Worm (Caenorhabditis elegans): ENCODE results near the gene kmo-1.
"Not testable (repeated sequence)": the region's sequence is repeated elsewhere in the genome, so short reads cannot be mapped to it uniquely, and the experiment has no call there.

The kmo-1 gene

ce11 chrV:12025683-12026082 is 44.6 kb downstream of the kmo-1 start:
- TF ChIP-seq zag-1 (tag; optimal IDR thresholded peaks at IDR 0.05) (peak; percentile 46), unc-55 (GFP tag; optimal IDR thresholded peaks at IDR 0.05) (peak; percentile 7), ztf-1 (GFP tag; conservative IDR thresholded peaks at IDR 0.05) (no peak), nhr-129 (tag; optimal IDR thresholded peaks at IDR 0.05) (peak; percentile 34), sma-9 (GFP tag; optimal IDR thresholded peaks at IDR 0.05) (peak; percentile 42), sma-9 (tag; optimal IDR thresholded peaks at IDR 0.05) (no peak), sma-3 (GFP tag; optimal IDR thresholded peaks at IDR 0.05) (no peak), elt-3 (tag; optimal IDR thresholded peaks at IDR 0.05) (no peak), nhr-12 (tag; optimal IDR thresholded peaks at IDR 0.05) (no peak), C34F6.9 (tag; optimal IDR thresholded peaks at IDR 0.05) (peak; percentile 58), lsy-2 (tag; optimal IDR thresholded peaks at IDR 0.05) (peak in 1 of 2 experiments; percentile 60), mbf-1 (tag; optimal IDR thresholded peaks at IDR 0.05) (no peak)

- TF ChIP-seq nhr-6 (tag; optimal IDR thresholded peaks at IDR 0.05) = no peak
- TF ChIP-seq sma-9 (GFP tag; optimal IDR thresholded peaks at IDR 0.05) = peak; percentile 16
- no peak for TF ChIP-seq sma-9 (tag; optimal IDR thresholded peaks at IDR 0.05)
- no peak for TF ChIP-seq nhr-23 (tag; optimal IDR thresholded peaks at IDR 0.05)
- no peak for TF ChIP-seq fos-1 (tag; optimal IDR thresholded peaks at IDR 0.05)
- TF ChIP-seq C34F6.9 (tag; optimal IDR thresholded peaks at IDR 0.05) = peak; percentile 40
- TF ChIP-seq lin-11 (tag; optimal IDR thresholded peaks at IDR 0.05) = peak; percentile 18
- TF ChIP-seq ceh-82 (tag; optimal IDR thresholded peaks at IDR 0.05) = no peak
- TF ChIP-seq lsy-2 (tag; optimal IDR thresholded peaks at IDR 0.05) = peak in 1 of 2 experiments; percentile 36
- no peak for TF ChIP-seq gmeb-1 (tag; optimal IDR thresholded peaks at IDR 0.05)
- no peak for TF ChIP-seq peb-1 (tag; optimal IDR thresholded peaks at IDR 0.05)
- TF ChIP-seq unc-62 (GFP tag; optimal IDR thresholded peaks at IDR 0.05) = no peak
- TF ChIP-seq mdl-1 (tag; optimal IDR thresholded peaks at IDR 0.05) = peak in 1 of 2 experiments; percentile 1
- TF ChIP-seq ama-1 (optimal IDR thresholded peaks at IDR 0.05) = no peak
- peak; percentile 14 for TF ChIP-seq sem-4 (tag; optimal IDR thresholded peaks at IDR 0.05)
- TF ChIP-seq zag-1 (tag; optimal IDR thresholded peaks at IDR 0.05) = peak; percentile 82
- peak; percentile 35 for TF ChIP-seq Y55F3AM.14 (GFP tag; optimal IDR thresholded peaks at IDR 0.05)
- no peak for TF ChIP-seq ZK546.5 (tag; optimal IDR thresholded peaks at IDR 0.05)
- TF ChIP-seq egl-27 (tag; optimal IDR thresholded peaks at IDR 0.05) = no peak
- TF ChIP-seq elt-3 (tag; optimal IDR thresholded peaks at IDR 0.05) = no peak
- no peak for TF ChIP-seq nhr-12 (tag; optimal IDR thresholded peaks at IDR 0.05)
- no peak for TF ChIP-seq alr-1 (tag; optimal IDR thresholded peaks at IDR 0.05)
- peak; percentile 50 for TF ChIP-seq F13H6.1 (tag; optimal IDR thresholded peaks at IDR 0.05)
- no peak for TF ChIP-seq nhr-25 (tag; optimal IDR thresholded peaks at IDR 0.05)
- no peak for TF ChIP-seq lin-13 (GFP tag; optimal IDR thresholded peaks at IDR 0.05)
- TF ChIP-seq ztf-4 (tag; optimal IDR thresholded peaks at IDR 0.05) = no peak
- TF ChIP-seq nhr-129 (tag; optimal IDR thresholded peaks at IDR 0.05) = peak; percentile 31
- TF ChIP-seq dmd-4 (tag; optimal IDR thresholded peaks at IDR 0.05) = no peak
Observed at ce11 chrV:12024273-12024672, 46.0 kb downstream of the kmo-1 start.

- no peak for TF ChIP-seq nhr-21 (tag; optimal IDR thresholded peaks at IDR 0.05)
- TF ChIP-seq fos-1 (tag; optimal IDR thresholded peaks at IDR 0.05) = peak; percentile 58
Observed at ce11 chrV:12020940-12021339, 49.4 kb downstream of the kmo-1 start.

ce11 chrV:12020026-12020425 is 50.3 kb downstream of the kmo-1 start, which contains the start of gene F10C2.3:
F10C2.3 (plus strand) TSS chrV:12020326.
- not testable (repeated sequence) for TF ChIP-seq nhr-25 (tag; optimal IDR thresholded peaks at IDR 0.05); lin-39 (tag; optimal IDR thresholded peaks at IDR 0.05); Y55F3AM.14 (GFP tag; optimal IDR thresholded peaks at IDR 0.05)
